Fruit fly (Drosophila melanogaster) whole organism, embryonic: Measurements from ENCODE around the gene fend.

ENCODE experiments used
- B-H2 ChIP-seq: fragments of 200-800 bp; sonication (Bioruptor generic); optimal IDR thresholded peaks from 2 replicates; lab custom pipeline; 2018; ENCODE audit warnings: missing biosample characterization, mild to moderate bottlenecking, missing genetic modification characterization
- Bteb2 ChIP-seq: fragments of 200-800 bp; sonication (Bioruptor generic); optimal IDR thresholded peaks from 2 replicates; lab custom pipeline; 2016; ENCODE audit warnings: missing biosample characterization, missing genetic modification characterization
- CG14710 ChIP-seq: fragments of 200-800 bp; sonication (Bioruptor generic); optimal IDR thresholded peaks from 3 replicates; lab custom pipeline; 2019; ENCODE audit warnings: missing biosample characterization, mild to moderate bottlenecking, missing genetic modification characterization, moderate library complexity
- CG14860 ChIP-seq: fragments of 200-800 bp; sonication (Bioruptor generic); IDR thresholded peaks from 3 replicates; pipeline ENCODE4 v1.3.6; 2022; ENCODE audit warnings: missing biosample characterization, missing genetic modification characterization; ENCODE audit not compliant: partially characterized antibody
- CG15514 ChIP-seq: fragments of 200-800 bp; sonication (Bioruptor generic); optimal IDR thresholded peaks from 3 replicates; lab custom pipeline; 2017; ENCODE audit warnings: missing biosample characterization, missing genetic modification characterization, mild to moderate bottlenecking, moderate library complexity, missing genetic modification reagents
- CG16863 ChIP-seq: fragments of 200-800 bp; sonication (Bioruptor generic); optimal IDR thresholded peaks from 3 replicates; lab custom pipeline; 2016; ENCODE audit warnings: missing biosample characterization, missing genetic modification characterization
- CG17186 ChIP-seq: fragments of 200-800 bp; sonication (Bioruptor generic); optimal IDR thresholded peaks from 3 replicates; lab custom pipeline; 2017; ENCODE audit warnings: missing biosample characterization, missing genetic modification reagents, missing genetic modification characterization
- CG17802 ChIP-seq: fragments of 200-800 bp; sonication (Bioruptor generic); optimal IDR thresholded peaks from 2 replicates; lab custom pipeline; 2018; ENCODE audit warnings: missing biosample characterization, mild to moderate bottlenecking, missing genetic modification characterization, moderate library complexity
- CG2889 ChIP-seq: fragments of 200-800 bp; sonication (Bioruptor generic); IDR thresholded peaks from 3 replicates; pipeline ENCODE4 v1.3.6; 2022; ENCODE audit warnings: missing biosample characterization, missing genetic modification characterization
- CG31441 ChIP-seq: fragments of 200-800 bp; sonication (Bioruptor generic); IDR thresholded peaks from 2 replicates; pipeline ENCODE4 v1.3.6; 2022; ENCODE audit warnings: missing biosample characterization, missing genetic modification characterization
- CG3995 ChIP-seq: fragments of 200-800 bp; sonication (Bioruptor generic); optimal IDR thresholded peaks from 3 replicates; lab custom pipeline; 2016; ENCODE audit warnings: missing biosample characterization, missing genetic modification characterization
- CG4404 ChIP-seq: fragments of 200-800 bp; sonication (Bioruptor generic); IDR thresholded peaks from 2 replicates; pipeline ENCODE4 v1.3.6; 2022; ENCODE audit warnings: missing biosample characterization, missing genetic modification characterization
- CG4617 ChIP-seq: fragments of 200-800 bp; sonication (Bioruptor generic); optimal IDR thresholded peaks from 3 replicates; lab custom pipeline; 2016; ENCODE audit warnings: missing biosample characterization, missing genetic modification characterization, borderline replicate concordance
- CG6272 ChIP-seq: fragments of 200-800 bp; sonication (Bioruptor generic); IDR thresholded peaks from 2 replicates; pipeline ENCODE4 v1.3.6; 2022; ENCODE audit warnings: missing biosample characterization, missing genetic modification characterization
- CG8089 ChIP-seq: fragments of 200-800 bp; sonication (Bioruptor generic); optimal IDR thresholded peaks from 3 replicates; lab custom pipeline; 2016; ENCODE audit warnings: missing biosample characterization, missing genetic modification characterization
- CG9876 ChIP-seq: fragments of 200-800 bp; sonication (Bioruptor generic); optimal IDR thresholded peaks from 2 replicates; lab custom pipeline; 2016; ENCODE audit warnings: missing biosample characterization, missing genetic modification characterization
- D19B ChIP-seq: fragments of 200-800 bp; sonication (Bioruptor generic); optimal IDR thresholded peaks from 2 replicates; lab custom pipeline; 2017; ENCODE audit warnings: missing biosample characterization, mild to moderate bottlenecking, missing genetic modification characterization
- Doc3 ChIP-seq: fragments of 200-800 bp; sonication (Bioruptor generic); IDR thresholded peaks from 3 replicates; pipeline ENCODE4 v1.3.6; 2022; ENCODE audit warnings: missing biosample characterization, missing genetic modification characterization; ENCODE audit not compliant: partially characterized antibody
- Dref ChIP-seq: fragments of 200-800 bp; sonication (Bioruptor generic); IDR thresholded peaks from 2 replicates; pipeline ENCODE4 v1.3.6; 2022; ENCODE audit warnings: missing biosample characterization, missing genetic modification characterization
- Drgx ChIP-seq: fragments of 200-800 bp; sonication (Bioruptor generic); IDR thresholded peaks from 2 replicates; pipeline ENCODE4 v1.3.6; 2022; ENCODE audit warnings: missing biosample characterization, missing genetic modification characterization
- Eip74EF ChIP-seq, 2 experiments: fragments of 200-800 bp in 1 of 2; fragments of >200 bp in 1 of 2; sonication (Bioruptor generic) in 1 of 2; optimal IDR thresholded peaks; 2 replicates each; lab custom pipeline; 2017 to 2019; ENCODE audit warnings: missing biosample characterization in 2 of 2, missing genetic modification characterization in 2 of 2, mild to moderate bottlenecking in 1 of 2, moderate library complexity in 1 of 2
- Hand ChIP-seq: fragments of 200-800 bp; sonication (Bioruptor generic); optimal IDR thresholded peaks from 2 replicates; lab custom pipeline; 2017; ENCODE audit warnings: mild to moderate bottlenecking, missing biosample characterization, missing genetic modification reagents, missing genetic modification characterization
- HmgD ChIP-seq: fragments of 200-800 bp; sonication (Bioruptor generic); optimal IDR thresholded peaks from 3 replicates; lab custom pipeline; 2016; ENCODE audit warnings: missing biosample characterization, missing genetic modification characterization
- Mad ChIP-seq: fragments of 200-800 bp; sonication (Bioruptor generic); optimal IDR thresholded peaks from 2 replicates; lab custom pipeline; 2016; ENCODE audit warnings: missing biosample characterization, missing genetic modification characterization
- Mes4 ChIP-seq: fragments of 200-800 bp; sonication (Bioruptor generic); optimal IDR thresholded peaks from 2 replicates; lab custom pipeline; 2016; ENCODE audit warnings: missing biosample characterization, missing genetic modification characterization
- NC2α ChIP-seq: fragments of 200-800 bp; sonication (Bioruptor generic); optimal IDR thresholded peaks from 2 replicates; lab custom pipeline; 2016; ENCODE audit warnings: missing biosample characterization, missing genetic modification characterization
- Rfx ChIP-seq: fragments of 200-800 bp; sonication (Bioruptor generic); IDR thresholded peaks from 2 replicates; pipeline ENCODE4 v1.3.6; 2022; ENCODE audit warnings: missing biosample characterization, missing genetic modification characterization
- Usf ChIP-seq: fragments of 200-800 bp; sonication (Bioruptor generic); optimal IDR thresholded peaks from 2 replicates; lab custom pipeline; 2017; ENCODE audit warnings: missing genotype, missing biosample characterization, missing genetic modification characterization
- YL-1 ChIP-seq: fragments of 200-800 bp; sonication (Bioruptor generic); optimal IDR thresholded peaks from 3 replicates; lab custom pipeline; 2017; ENCODE audit warnings: missing biosample characterization, mild to moderate bottlenecking, missing genetic modification characterization
- amos ChIP-seq: fragments of 200-800 bp; sonication (Bioruptor generic); IDR thresholded peaks from 2 replicates; pipeline ENCODE4 v1.3.6; 2022; ENCODE audit warnings: missing biosample characterization, missing genetic modification characterization; ENCODE audit not compliant: partially characterized antibody
- bbx ChIP-seq: fragments of 200-800 bp; sonication (Bioruptor generic); IDR thresholded peaks from 2 replicates; pipeline ENCODE4 v1.3.6; 2022; ENCODE audit warnings: missing biosample characterization, missing genetic modification characterization; ENCODE audit not compliant: partially characterized antibody
- cad ChIP-seq: fragments of >200 bp; optimal IDR thresholded peaks from 2 replicates; lab custom pipeline; 2017; ENCODE audit warnings: missing biosample characterization, missing genetic modification characterization
- chinmo ChIP-seq: fragments of 200-800 bp; sonication (Bioruptor generic); IDR thresholded peaks from 4 replicates; pipeline ENCODE4 v1.3.6; 2022; ENCODE audit warnings: missing biosample characterization, missing genetic modification characterization; ENCODE audit not compliant: partially characterized antibody
- crc ChIP-seq: fragments of 200-800 bp; sonication (Bioruptor generic); optimal IDR thresholded peaks from 2 replicates; lab custom pipeline; 2016; ENCODE audit warnings: missing biosample characterization, missing genetic modification characterization
- dm ChIP-seq: fragments of 200-800 bp; sonication (Bioruptor generic); optimal IDR thresholded peaks from 3 replicates; lab custom pipeline; 2016; ENCODE audit warnings: missing biosample characterization, missing genetic modification characterization
- fd96Cb ChIP-seq: fragments of 200-800 bp; sonication (Bioruptor generic); optimal IDR thresholded peaks from 2 replicates; lab custom pipeline; 2018; ENCODE audit warnings: missing biosample characterization, mild to moderate bottlenecking, missing genetic modification characterization, moderate library complexity
- hb ChIP-seq: fragments of 200-800 bp; sonication (Bioruptor generic); IDR thresholded peaks from 3 replicates; pipeline ENCODE4 v1.3.6; 2022; ENCODE audit warnings: missing biosample characterization, missing genetic modification characterization; ENCODE audit not compliant: partially characterized antibody
- hbn ChIP-seq: fragments of 200-800 bp; sonication (Bioruptor generic); IDR thresholded peaks from 2 replicates; pipeline ENCODE4 v1.3.6; 2022; ENCODE audit warnings: missing biosample characterization, missing genetic modification characterization; ENCODE audit not compliant: partially characterized antibody
- inv ChIP-seq: fragments of 200-800 bp; sonication (Bioruptor generic); IDR thresholded peaks from 2 replicates; pipeline ENCODE4 v1.3.6; 2022; ENCODE audit warnings: missing biosample characterization, missing genetic modification characterization; ENCODE audit not compliant: partially characterized antibody
- jumu ChIP-seq: fragments of 200-800 bp; sonication (Bioruptor generic); optimal IDR thresholded peaks from 3 replicates; lab custom pipeline; 2016; ENCODE audit warnings: missing biosample characterization, missing genetic modification characterization
- org-1 ChIP-seq: fragments of 200-800 bp; sonication (Bioruptor generic); optimal IDR thresholded peaks from 2 replicates; lab custom pipeline; 2017; ENCODE audit warnings: missing biosample characterization, missing genetic modification characterization
- pzg ChIP-seq: fragments of 200-800 bp; sonication (Bioruptor generic); optimal IDR thresholded peaks from 3 replicates; lab custom pipeline; 2018; ENCODE audit warnings: missing biosample characterization, mild to moderate bottlenecking, missing genetic modification characterization, moderate library complexity
- rib ChIP-seq: fragments of 200-800 bp; sonication (Bioruptor generic); IDR thresholded peaks from 2 replicates; pipeline ENCODE4 v1.3.6; 2022; ENCODE audit warnings: missing biosample characterization, missing genetic modification characterization
- ro ChIP-seq: fragments of 200-800 bp; sonication (Bioruptor generic); IDR thresholded peaks from 2 replicates; pipeline ENCODE4 v1.3.6; 2022; ENCODE audit warnings: missing biosample characterization, missing genetic modification characterization
- scrt ChIP-seq: fragments of 200-800 bp; sonication (Bioruptor generic); optimal IDR thresholded peaks from 2 replicates; lab custom pipeline; 2018; ENCODE audit warnings: missing biosample characterization, mild to moderate bottlenecking, missing genetic modification characterization, moderate library complexity
- sug ChIP-seq: fragments of 200-800 bp; optimal IDR thresholded peaks from 2 replicates; lab custom pipeline; 2019; ENCODE audit warnings: missing biosample characterization, mild to moderate bottlenecking, missing genetic modification characterization, moderate library complexity
- trem ChIP-seq: fragments of 200-800 bp; optimal IDR thresholded peaks from 3 replicates; lab custom pipeline; 2019; ENCODE audit warnings: missing biosample characterization, mild to moderate bottlenecking, missing genetic modification characterization, moderate library complexity
- tup ChIP-seq: fragments of 200-800 bp; sonication (Bioruptor generic); optimal IDR thresholded peaks from 2 replicates; lab custom pipeline; 2016; ENCODE audit warnings: missing biosample characterization, mild to moderate bottlenecking, missing genetic modification characterization, moderate library complexity
- unc-4 ChIP-seq: fragments of 200-800 bp; sonication (Bioruptor generic); IDR thresholded peaks from 2 replicates; pipeline ENCODE4 v1.3.6; 2022; ENCODE audit warnings: missing biosample characterization, missing genetic modification characterization; ENCODE audit not compliant: partially characterized antibody
- zfh1 ChIP-seq: fragments of 200-800 bp; sonication (Bioruptor generic); IDR thresholded peaks from 3 replicates; pipeline ENCODE4 v1.3.6; 2022; ENCODE audit warnings: missing biosample characterization, missing genetic modification characterization

fend gene

DNA sequence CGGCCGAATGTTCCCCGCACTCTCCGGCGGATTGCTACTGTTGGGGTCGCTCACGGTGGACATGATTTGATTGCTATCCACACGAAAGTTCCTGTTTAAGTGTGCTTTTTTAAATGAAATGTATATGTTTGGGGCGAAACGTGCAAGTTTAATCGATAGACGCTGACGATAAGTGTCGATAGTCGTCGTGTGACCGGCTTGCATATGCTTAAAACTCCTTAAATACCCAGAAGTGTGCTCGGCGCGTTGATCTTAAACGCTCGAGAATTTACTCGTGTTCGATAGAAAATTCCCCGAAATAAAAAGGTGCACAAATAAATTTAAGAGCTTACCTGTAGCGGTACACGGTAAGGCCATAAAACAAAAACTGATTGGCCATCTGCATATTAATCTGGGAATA is 27.0 kb upstream of the fend start, which contains the start of the genes Zpr1 and CG44532 (continued):
- TF ChIP-seq CG14710 (tag; lab: Kevin White, UChicago) (peak; percentile 18), ro (no peak), inv (GFP tag; lab: Robert Waterston, UW) (peak; percentile 52), hb (GFP tag; lab: Robert Waterston, UW) (0 out of 3 replicates have a peak, but pooled peaks have one; percentile 17), crc (GFP tag; lab: Kevin White, UChicago) (no peak), Dref (GFP tag; lab: Robert Waterston, UW) (peak; percentile 74), Drgx (GFP tag; lab: Robert Waterston, UW) (no peak), B-H2 (no peak), dm (GFP tag; lab: Kevin White, UChicago) (peak; percentile 60), fd96Cb (tag; lab: Kevin White, UChicago) (no peak), pzg (GFP tag; lab: Kevin White, UChicago) (peak; percentile 58), cad (no peak), Mad (GFP tag; lab: Kevin White, UChicago) (no peak), CG8089 (no peak), org-1 (GFP tag; lab: Kevin White, UChicago) (no peak), D19B (GFP tag; lab: Kevin White, UChicago) (no peak), Mes4 (no peak), CG17186 (GFP tag; lab: Kevin White, UChicago) (peak; percentile 39), Rfx (GFP tag; lab: Robert Waterston, UW) (no peak), chinmo (GFP tag; lab: Robert Waterston, UW) (0 out of 4 replicates have a peak, but pooled peaks have one; percentile 64), Doc3 (GFP tag; lab: Robert Waterston, UW) (peak; percentile 50; the same call in 2 of the 3 replicates), CG4404 (GFP tag; lab: Robert Waterston, UW) (no peak), CG4617 (GFP tag; lab: Kevin White, UChicago) (peak; percentile 21), bbx (GFP tag; lab: Robert Waterston, UW) (peak; percentile 55; the same call in 1 of the 2 replicates), CG3995 (GFP tag; lab: Kevin White, UChicago) (peak; percentile 7), unc-4 (GFP tag; lab: Robert Waterston, UW) (peak; percentile 69), Eip74EF (GFP tag; optimal IDR thresholded peaks at IDR 0.05; lab: Kevin White, UChicago) (no peak), CG15514 (peak; percentile 27), hbn (GFP tag; lab: Robert Waterston, UW) (peak; percentile 49), jumu (GFP tag; lab: Kevin White, UChicago) (no peak), amos (GFP tag; lab: Robert Waterston, UW) (peak; percentile 74)

DNA sequence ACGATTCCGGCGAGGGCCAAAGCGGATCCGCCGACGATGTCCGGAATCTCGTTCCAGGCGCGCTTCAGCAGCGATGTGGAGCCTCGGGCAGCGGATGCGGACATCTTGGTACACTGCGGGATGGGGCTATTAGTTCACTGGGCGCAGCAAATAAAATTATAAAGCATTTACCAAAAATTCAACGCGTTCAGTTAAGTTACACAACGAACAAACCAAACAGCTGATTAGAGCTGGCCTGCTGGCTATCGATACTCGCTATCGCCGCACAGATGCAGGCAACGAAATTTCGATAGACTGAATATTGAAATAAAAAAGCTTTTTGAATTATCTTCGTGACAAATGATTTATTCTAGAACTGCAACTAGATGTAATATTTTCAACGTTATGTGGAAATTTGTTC is 24.8 kb upstream of the fend start, which contains the start of gene NdufA3:
Gene NdufA3 (minus strand): TSS at position 317 of the 400 bp plus-strand sequence.
- TF ChIP-seq Bteb2 (GFP tag; lab: Kevin White, UChicago) (no peak), HmgD (GFP tag; lab: Kevin White, UChicago) (no peak), CG31441 (GFP tag; lab: Robert Waterston, UW) (no peak), rib (GFP tag; lab: Robert Waterston, UW) (no peak), CG14860 (GFP tag; lab: Robert Waterston, UW) (peak; percentile 69), Usf (GFP tag; lab: Kevin White, UChicago) (no peak), NC2α (GFP tag; lab: Kevin White, UChicago) (no peak), CG2889 (no peak), sug (tag; lab: Kevin White, UChicago) (peak; percentile 31), zfh1 (no peak), CG6272 (GFP tag; lab: Robert Waterston, UW) (no peak), CG17802 (tag; lab: Kevin White, UChicago) (no peak), tup (GFP tag; lab: Kevin White, UChicago) (no peak), CG9876 (no peak), inv (GFP tag; lab: Robert Waterston, UW) (peak; percentile 66), trem (tag; lab: Kevin White, UChicago) (no peak), Hand (GFP tag; lab: Kevin White, UChicago) (no peak), YL-1 (GFP tag; lab: Kevin White, UChicago) (peak; percentile 56), CG16863 (GFP tag; lab: Kevin White, UChicago) (no peak), scrt (no peak)
